Fruit fly (Drosophila melanogaster) whole organism, embryonic: ENCODE results near the gene CG33523.

Experiments
- Asciz ChIP-seq: fragments of 200-800 bp; sonication (Bioruptor generic); optimal IDR thresholded peaks from 2 replicates; lab custom pipeline; 2017; ENCODE audit warnings: missing biosample characterization, mild to moderate bottlenecking, missing genetic modification characterization, missing genetic modification reagents
- Bdp1 ChIP-seq: fragments of 200-800 bp; sonication (Bioruptor generic); optimal IDR thresholded peaks from 3 replicates; lab custom pipeline; 2016; ENCODE audit warnings: missing biosample characterization, missing genetic modification characterization
- Bgb ChIP-seq: fragments of 200-800 bp; sonication (Bioruptor generic); IDR thresholded peaks from 2 replicates; pipeline ENCODE4 v1.3.6; 2022; ENCODE audit warnings: missing biosample characterization, missing genetic modification characterization; ENCODE audit not compliant: partially characterized antibody
- Bteb2 ChIP-seq: fragments of 200-800 bp; sonication (Bioruptor generic); optimal IDR thresholded peaks from 2 replicates; lab custom pipeline; 2016; ENCODE audit warnings: missing biosample characterization, missing genetic modification characterization
- CG10462 ChIP-seq: fragments of 200-800 bp; sonication (Bioruptor generic); optimal IDR thresholded peaks from 2 replicates; lab custom pipeline; 2016; ENCODE audit warnings: missing biosample characterization, missing genetic modification characterization
- CG10565 ChIP-seq: fragments of 200-800 bp; sonication (Bioruptor generic); optimal IDR thresholded peaks from 3 replicates; lab custom pipeline; 2016; ENCODE audit warnings: missing biosample characterization, mild to moderate bottlenecking, missing genetic modification characterization
- CG10654 ChIP-seq: fragments of 200-800 bp; sonication (Bioruptor generic); optimal IDR thresholded peaks from 2 replicates; lab custom pipeline; 2016; ENCODE audit warnings: missing biosample characterization, missing genetic modification characterization
- CG14860 ChIP-seq: fragments of 200-800 bp; sonication (Bioruptor generic); IDR thresholded peaks from 3 replicates; pipeline ENCODE4 v1.3.6; 2022; ENCODE audit warnings: missing biosample characterization, missing genetic modification characterization; ENCODE audit not compliant: partially characterized antibody
- CG15073 ChIP-seq: fragments of 200-800 bp; sonication (Bioruptor generic); optimal IDR thresholded peaks from 2 replicates; lab custom pipeline; 2016; ENCODE audit warnings: missing biosample characterization, missing genetic modification characterization
- CG1529 ChIP-seq: fragments of 200-800 bp; sonication (Bioruptor generic); optimal IDR thresholded peaks from 3 replicates; lab custom pipeline; 2018; ENCODE audit warnings: missing biosample characterization, missing genetic modification characterization
- CG1602 ChIP-seq: fragments of 200-800 bp; sonication (Bioruptor generic); optimal IDR thresholded peaks from 3 replicates; lab custom pipeline; 2016; ENCODE audit warnings: missing biosample characterization, missing genetic modification characterization
- CG17829 ChIP-seq: fragments of 200-800 bp; optimal IDR thresholded peaks from 2 replicates; lab custom pipeline; 2019; ENCODE audit warnings: missing biosample characterization, mild to moderate bottlenecking, missing genetic modification characterization, moderate library complexity
- CG1832 ChIP-seq: fragments of 200-800 bp; sonication (Bioruptor generic); optimal IDR thresholded peaks from 2 replicates; lab custom pipeline; 2017; ENCODE audit warnings: missing biosample characterization, mild to moderate bottlenecking, missing genetic modification characterization, inconsistent platforms
- CG18764 ChIP-seq: fragments of 200-800 bp; sonication (Bioruptor generic); optimal IDR thresholded peaks from 3 replicates; lab custom pipeline; 2016; ENCODE audit warnings: missing biosample characterization, missing genetic modification characterization
- CG2199 ChIP-seq: fragments of 200-800 bp; sonication (Bioruptor generic); IDR thresholded peaks from 3 replicates; pipeline ENCODE4 v1.3.6; 2022; ENCODE audit warnings: missing biosample characterization, missing genetic modification characterization
- CG31365 ChIP-seq: fragments of 200-800 bp; sonication (Bioruptor generic); optimal IDR thresholded peaks from 2 replicates; lab custom pipeline; 2018; ENCODE audit warnings: missing biosample characterization, mild to moderate bottlenecking, missing genetic modification characterization
- CG34376 ChIP-seq: fragments of 200-800 bp; sonication (Bioruptor generic); optimal IDR thresholded peaks from 2 replicates; lab custom pipeline; 2018; ENCODE audit warnings: missing biosample characterization, mild to moderate bottlenecking, missing genetic modification characterization
- CG3838 ChIP-seq: fragments of 200-800 bp; sonication (Bioruptor generic); optimal IDR thresholded peaks from 3 replicates; lab custom pipeline; 2016; ENCODE audit warnings: missing biosample characterization, missing genetic modification characterization
- CG4328 ChIP-seq: fragments of 200-800 bp; sonication (Bioruptor generic); optimal IDR thresholded peaks from 3 replicates; lab custom pipeline; 2017; ENCODE audit warnings: missing biosample characterization, missing genetic modification reagents, missing genetic modification characterization
- CG43689 ChIP-seq: fragments of 200-800 bp; sonication (Bioruptor generic); IDR thresholded peaks from 2 replicates; pipeline ENCODE4 v1.3.6; 2022; ENCODE audit warnings: missing biosample characterization, missing genetic modification characterization
- CG4424 ChIP-seq: fragments of 200-800 bp; sonication (Bioruptor generic); optimal IDR thresholded peaks from 3 replicates; lab custom pipeline; 2016; ENCODE audit warnings: missing biosample characterization, missing genetic modification characterization
- CG6765 ChIP-seq: fragments of 200-800 bp; sonication (Bioruptor generic); optimal IDR thresholded peaks from 3 replicates; lab custom pipeline; 2017; ENCODE audit warnings: missing biosample characterization, mild to moderate bottlenecking, missing genetic modification characterization
- CG8924 ChIP-seq: fragments of 200-800 bp; optimal IDR thresholded peaks from 3 replicates; lab custom pipeline; 2019; ENCODE audit warnings: missing biosample characterization, mild to moderate bottlenecking, missing genetic modification characterization, moderate library complexity
- CG9727 ChIP-seq: fragments of 200-800 bp; sonication (Bioruptor generic); optimal IDR thresholded peaks from 3 replicates; lab custom pipeline; 2017; ENCODE audit warnings: missing biosample characterization, mild to moderate bottlenecking, missing genetic modification characterization
- CG9876 ChIP-seq: fragments of 200-800 bp; sonication (Bioruptor generic); optimal IDR thresholded peaks from 2 replicates; lab custom pipeline; 2016; ENCODE audit warnings: missing biosample characterization, missing genetic modification characterization
- E2f1 ChIP-seq: fragments of 200-800 bp; sonication (Bioruptor generic); IDR thresholded peaks from 2 replicates; pipeline ENCODE4 v1.3.6; 2022; ENCODE audit warnings: missing biosample characterization, missing genetic modification characterization
- GATAe ChIP-seq: fragments of 200-800 bp; sonication (Bioruptor generic); conservative IDR thresholded peaks from 2 replicates; pipeline ENCODE4 v1.3.6; 2022; ENCODE audit warnings: missing biosample characterization, missing genetic modification characterization
- H2.0 ChIP-seq: fragments of 200-800 bp; sonication (Bioruptor generic); IDR thresholded peaks from 2 replicates; pipeline ENCODE4 v1.3.6; 2022; ENCODE audit warnings: missing biosample characterization, missing genetic modification characterization
- HHEX ChIP-seq: fragments of 200-800 bp; sonication (Bioruptor generic); optimal IDR thresholded peaks from 3 replicates; lab custom pipeline; 2017; ENCODE audit warnings: missing biosample characterization, mild to moderate bottlenecking, missing genetic modification characterization, missing genetic modification reagents
- Mrtf ChIP-seq: fragments of 200-800 bp; sonication (Bioruptor generic); IDR thresholded peaks from 3 replicates; pipeline ENCODE4 v1.3.6; 2022; ENCODE audit warnings: missing biosample characterization, missing genetic modification characterization
- Nf-YC ChIP-seq: fragments of 200-800 bp; optimal IDR thresholded peaks from 3 replicates; lab custom pipeline; 2019; ENCODE audit warnings: missing biosample characterization, mild to moderate bottlenecking, missing genetic modification characterization, moderate library complexity
- Stat92E ChIP-seq, 3 experiments: fragments of >200 bp in 2 of 3; fragments of 200-800 bp in 1 of 3; sonication (Bioruptor generic) in 1 of 3; optimal IDR thresholded peaks; 2 replicates each; lab custom pipeline; 2017 to 2019; ENCODE audit warnings: missing biosample characterization in 3 of 3, missing genetic modification characterization in 3 of 3, mild to moderate bottlenecking in 1 of 3, moderate library complexity in 1 of 3
- Tbp ChIP-seq: fragments of >200 bp; optimal IDR thresholded peaks from 2 replicates; lab custom pipeline; 2018; ENCODE audit warnings: missing biosample characterization, missing genetic modification characterization
- bab2 ChIP-seq: fragments of 200-800 bp; sonication (Bioruptor generic); optimal IDR thresholded peaks from 2 replicates; lab custom pipeline; 2016; ENCODE audit warnings: missing biosample characterization, missing genetic modification characterization
- cato ChIP-seq: fragments of 200-800 bp; sonication (Bioruptor generic); optimal IDR thresholded peaks from 2 replicates; lab custom pipeline; 2016; ENCODE audit warnings: missing biosample characterization, missing genetic modification characterization, borderline replicate concordance
- danr ChIP-seq: fragments of 200-800 bp; sonication (Bioruptor generic); IDR thresholded peaks from 2 replicates; pipeline ENCODE4 v1.3.6; 2022; ENCODE audit warnings: missing biosample characterization, missing genetic modification characterization
- dmrt99B ChIP-seq: fragments of 200-800 bp; sonication (Bioruptor generic); optimal IDR thresholded peaks from 2 replicates; lab custom pipeline; 2018; ENCODE audit warnings: missing biosample characterization, mild to moderate bottlenecking, missing genetic modification characterization, moderate library complexity
- dysf ChIP-seq: fragments of 200-800 bp; sonication (Bioruptor generic); IDR thresholded peaks from 3 replicates; pipeline ENCODE4 v1.3.6; 2022; ENCODE audit warnings: missing biosample characterization, missing genetic modification characterization
- ems ChIP-seq: fragments of 200-800 bp; sonication (Bioruptor generic); optimal IDR thresholded peaks from 3 replicates; lab custom pipeline; 2016; ENCODE audit warnings: missing biosample characterization, missing genetic modification characterization
- gcm ChIP-seq: fragments of 200-800 bp; sonication (Bioruptor generic); optimal IDR thresholded peaks from 2 replicates; lab custom pipeline; 2019; ENCODE audit warnings: missing biosample characterization, mild to moderate bottlenecking, missing genetic modification characterization, moderate library complexity
- jing ChIP-seq: fragments of 200-800 bp; sonication (Bioruptor generic); optimal IDR thresholded peaks from 2 replicates; lab custom pipeline; 2018; ENCODE audit warnings: missing biosample characterization, mild to moderate bottlenecking, missing genetic modification characterization
- kay ChIP-seq: fragments of 200-800 bp; sonication (Bioruptor generic); optimal IDR thresholded peaks from 2 replicates; lab custom pipeline; 2016; ENCODE audit warnings: missing biosample characterization, missing genetic modification characterization
- lmd ChIP-seq: fragments of 200-800 bp; sonication (Bioruptor generic); IDR thresholded peaks from 2 replicates; pipeline ENCODE4 v1.3.6; 2022; ENCODE audit warnings: missing biosample characterization, missing genetic modification characterization
- oc ChIP-seq: fragments of 200-800 bp; sonication (Bioruptor generic); optimal IDR thresholded peaks from 2 replicates; lab custom pipeline; 2018; ENCODE audit warnings: missing biosample characterization, mild to moderate bottlenecking, missing genetic modification characterization, moderate library complexity
- odd ChIP-seq: fragments of 200-800 bp; sonication (Bioruptor generic); optimal IDR thresholded peaks from 2 replicates; lab custom pipeline; 2017; ENCODE audit warnings: missing biosample characterization, mild to moderate bottlenecking, missing genetic modification characterization
- scrt ChIP-seq: fragments of 200-800 bp; sonication (Bioruptor generic); optimal IDR thresholded peaks from 2 replicates; lab custom pipeline; 2018; ENCODE audit warnings: missing biosample characterization, mild to moderate bottlenecking, missing genetic modification characterization, moderate library complexity
- slp2 ChIP-seq: fragments of 200-800 bp; sonication (Bioruptor generic); optimal IDR thresholded peaks from 2 replicates; lab custom pipeline; 2016; ENCODE audit warnings: missing biosample characterization, missing genetic modification characterization
- unpg ChIP-seq: fragments of 200-800 bp; sonication (Bioruptor generic); optimal IDR thresholded peaks from 3 replicates; lab custom pipeline; 2018; ENCODE audit warnings: missing biosample characterization, mild to moderate bottlenecking, missing genetic modification characterization, moderate library complexity
- zf30C ChIP-seq: fragments of 200-800 bp; sonication (Bioruptor generic); optimal IDR thresholded peaks from 3 replicates; lab custom pipeline; 2018; ENCODE audit warnings: missing biosample characterization, mild to moderate bottlenecking, missing genetic modification characterization

The CG33523 gene

dm6 chr3L:5976121-5976906 is 52.7 kb downstream of the CG33523 start (continued):
- peak; percentile 5 for TF ChIP-seq CG4328 (GFP tag; lab: Kevin White, UChicago)
- peak; percentile 86 for TF ChIP-seq CG10565
- TF ChIP-seq Bgb (GFP tag; lab: Robert Waterston, UW) = no peak; the same call in 1 of the 2 replicates
- TF ChIP-seq CG3838 (GFP tag; lab: Kevin White, UChicago) = peak; percentile 81
- TF ChIP-seq lmd (GFP tag; lab: Robert Waterston, UW) = peak; percentile 98
- peak; percentile 77 for TF ChIP-seq odd (GFP tag; lab: Kevin White, UChicago)
- TF ChIP-seq slp2 (GFP tag; lab: Kevin White, UChicago) = peak; percentile 97
- TF ChIP-seq dysf (GFP tag; lab: Robert Waterston, UW) = peak; percentile 96
- peak; percentile 97 for TF ChIP-seq CG17829 (tag; lab: Kevin White, UChicago)
- TF ChIP-seq zf30C (GFP tag; lab: Kevin White, UChicago) = peak; percentile 98
- TF ChIP-seq bab2 (GFP tag; lab: Kevin White, UChicago) = peak; percentile 96
- TF ChIP-seq dmrt99B (tag; lab: Kevin White, UChicago) = peak; percentile 96
- peak; percentile 56; the same call in 1 of the 2 replicates for TF ChIP-seq GATAe (GFP tag; lab: Robert Waterston, UW)
- peak; percentile 94 for TF ChIP-seq CG1529 (GFP tag; lab: Kevin White, UChicago)
- TF ChIP-seq CG9876 = peak; percentile 23
- TF ChIP-seq CG2199 (GFP tag; lab: Robert Waterston, UW) = peak; percentile 96
- peak; percentile 92 for TF ChIP-seq HHEX (GFP tag; lab: Kevin White, UChicago)
- TF ChIP-seq Tbp (GFP tag; lab: Kevin White, UChicago) = no peak
- peak; percentile 95 for TF ChIP-seq gcm
- TF ChIP-seq CG10654 (GFP tag; lab: Kevin White, UChicago) = peak; percentile 95
- peak; percentile 94 for TF ChIP-seq oc (tag; lab: Kevin White, UChicago)
- peak; percentile 95 for TF ChIP-seq CG18764 (GFP tag; lab: Kevin White, UChicago)
- peak; percentile 97 for TF ChIP-seq unpg (GFP tag; lab: Kevin White, UChicago)
- TF ChIP-seq Bdp1 (GFP tag; lab: Kevin White, UChicago) = peak; percentile 81
- peak; percentile 74 for TF ChIP-seq CG15073 (GFP tag; lab: Kevin White, UChicago)
- TF ChIP-seq E2f1 = peak; percentile 96
- peak; percentile 78 for TF ChIP-seq Bteb2 (GFP tag; lab: Kevin White, UChicago)
- TF ChIP-seq Asciz (GFP tag; lab: Kevin White, UChicago) = peak; percentile 95
- TF ChIP-seq ems (GFP tag; lab: Kevin White, UChicago) = peak; percentile 94
- TF ChIP-seq H2.0 (GFP tag; lab: Robert Waterston, UW) = peak; percentile 90
- peak; percentile 87 for TF ChIP-seq CG10462 (GFP tag; lab: Kevin White, UChicago)
- peak; percentile 60 for TF ChIP-seq CG31365 (tag; lab: Kevin White, UChicago)
- TF ChIP-seq CG8924 (tag; lab: Kevin White, UChicago) = peak; percentile 95
- no peak for TF ChIP-seq CG6765 (GFP tag; lab: Kevin White, UChicago)
- peak; percentile 96 for TF ChIP-seq CG1602 (GFP tag; lab: Kevin White, UChicago)
- no peak for TF ChIP-seq CG1832 (GFP tag; lab: Kevin White, UChicago)
- TF ChIP-seq jing (GFP tag; lab: Kevin White, UChicago) = peak; percentile 87
- TF ChIP-seq CG14860 (GFP tag; lab: Robert Waterston, UW) = no peak
- TF ChIP-seq scrt = peak; percentile 85
- peak; percentile 91 for TF ChIP-seq danr (GFP tag; lab: Robert Waterston, UW)
- peak; percentile 94 for TF ChIP-seq CG9727 (GFP tag; lab: Kevin White, UChicago)
- peak; percentile 91 for TF ChIP-seq cato (GFP tag; lab: Kevin White, UChicago)
- peak in 1 of 3 experiments; percentile 96 for TF ChIP-seq Stat92E (GFP tag; optimal IDR thresholded peaks at IDR 0.05; lab: Kevin White, UChicago)
- TF ChIP-seq CG43689 (GFP tag; lab: Robert Waterston, UW) = peak; percentile 78
- TF ChIP-seq Mrtf (GFP tag; lab: Robert Waterston, UW) = peak; percentile 94
- peak; percentile 92 for TF ChIP-seq kay
- no peak for TF ChIP-seq CG34376 (GFP tag; lab: Kevin White, UChicago)
- peak; percentile 45 for TF ChIP-seq Nf-YC (tag; lab: Kevin White, UChicago)
- peak; percentile 96 for TF ChIP-seq CG4424 (GFP tag; lab: Kevin White, UChicago)
